Fruit fly (Drosophila melanogaster) whole organism, embryonic: ENCODE results near the gene CG46467.

Experiments used
- Atf-2 ChIP-seq: fragments of 200-800 bp; sonication (Bioruptor generic); optimal IDR thresholded peaks from 2 replicates; lab custom pipeline; 2016; ENCODE audit warnings: missing biosample characterization, missing genetic modification characterization
- BEAF-32 ChIP-seq: fragments of 200-800 bp; sonication (Bioruptor generic); optimal IDR thresholded peaks from 3 replicates; lab custom pipeline; 2017; ENCODE audit warnings: missing biosample characterization, missing genetic modification characterization, mild to moderate bottlenecking, moderate library complexity, missing genetic modification reagents
- C15 ChIP-seq: fragments of 200-800 bp; sonication (Bioruptor generic); IDR thresholded peaks from 3 replicates; pipeline ENCODE4 v1.3.6; 2022; ENCODE audit warnings: missing biosample characterization, missing genetic modification characterization
- CG10321 ChIP-seq: fragments of 200-800 bp; sonication (Bioruptor generic); IDR thresholded peaks from 2 replicates; pipeline ENCODE4 v1.3.6; 2022; ENCODE audit warnings: missing biosample characterization, missing genetic modification characterization
- CG11695 ChIP-seq: fragments of 200-800 bp; sonication (Bioruptor generic); IDR thresholded peaks from 3 replicates; pipeline ENCODE4 v1.3.6; 2022; ENCODE audit warnings: missing biosample characterization, missing genetic modification characterization
- CG1233 ChIP-seq: fragments of 200-800 bp; sonication (Bioruptor generic); optimal IDR thresholded peaks from 4 replicates; lab custom pipeline; 2018; ENCODE audit warnings: missing biosample characterization, mild to moderate bottlenecking, missing genetic modification characterization
- CG13123 ChIP-seq: fragments of 200-800 bp; sonication (Bioruptor generic); optimal IDR thresholded peaks from 2 replicates; lab custom pipeline; 2016; ENCODE audit warnings: missing biosample characterization, missing genetic modification characterization
- CG14860 ChIP-seq: fragments of 200-800 bp; sonication (Bioruptor generic); IDR thresholded peaks from 3 replicates; pipeline ENCODE4 v1.3.6; 2022; ENCODE audit warnings: missing biosample characterization, missing genetic modification characterization; ENCODE audit not compliant: partially characterized antibody
- CG15269 ChIP-seq: fragments of 200-800 bp; sonication (Bioruptor generic); optimal IDR thresholded peaks from 2 replicates; lab custom pipeline; 2018; ENCODE audit warnings: missing biosample characterization, mild to moderate bottlenecking, missing genetic modification characterization, moderate library complexity
- CG1602 ChIP-seq: fragments of 200-800 bp; sonication (Bioruptor generic); optimal IDR thresholded peaks from 3 replicates; lab custom pipeline; 2016; ENCODE audit warnings: missing biosample characterization, missing genetic modification characterization
- CG16815 ChIP-seq: fragments of 200-800 bp; sonication (Bioruptor generic); optimal IDR thresholded peaks from 3 replicates; lab custom pipeline; 2017; ENCODE audit warnings: missing biosample characterization, mild to moderate bottlenecking, missing genetic modification characterization
- CG17912 ChIP-seq: fragments of 200-800 bp; sonication (Bioruptor generic); optimal IDR thresholded peaks from 2 replicates; lab custom pipeline; 2018; ENCODE audit warnings: missing biosample characterization, mild to moderate bottlenecking, missing genetic modification characterization
- CG31365 ChIP-seq: fragments of 200-800 bp; sonication (Bioruptor generic); optimal IDR thresholded peaks from 2 replicates; lab custom pipeline; 2018; ENCODE audit warnings: missing biosample characterization, mild to moderate bottlenecking, missing genetic modification characterization
- CG3163 ChIP-seq: fragments of 200-800 bp; sonication (Bioruptor generic); optimal IDR thresholded peaks from 3 replicates; lab custom pipeline; 2016; ENCODE audit warnings: missing biosample characterization, missing genetic modification characterization
- CG3281 ChIP-seq: fragments of 200-800 bp; sonication (Bioruptor generic); optimal IDR thresholded peaks from 3 replicates; lab custom pipeline; 2017; ENCODE audit warnings: missing biosample characterization, mild to moderate bottlenecking, missing genetic modification characterization
- CG3838 ChIP-seq: fragments of 200-800 bp; sonication (Bioruptor generic); optimal IDR thresholded peaks from 3 replicates; lab custom pipeline; 2016; ENCODE audit warnings: missing biosample characterization, missing genetic modification characterization
- CG4328 ChIP-seq: fragments of 200-800 bp; sonication (Bioruptor generic); optimal IDR thresholded peaks from 3 replicates; lab custom pipeline; 2017; ENCODE audit warnings: missing biosample characterization, missing genetic modification reagents, missing genetic modification characterization
- CG43689 ChIP-seq: fragments of 200-800 bp; sonication (Bioruptor generic); IDR thresholded peaks from 2 replicates; pipeline ENCODE4 v1.3.6; 2022; ENCODE audit warnings: missing biosample characterization, missing genetic modification characterization
- CG7271 ChIP-seq: fragments of 200-800 bp; sonication (Bioruptor generic); optimal IDR thresholded peaks from 2 replicates; lab custom pipeline; 2018; ENCODE audit warnings: missing biosample characterization, mild to moderate bottlenecking, missing genetic modification characterization, moderate library complexity
- CG8359 ChIP-seq: fragments of 200-800 bp; sonication (Bioruptor generic); optimal IDR thresholded peaks from 2 replicates; lab custom pipeline; 2017; ENCODE audit warnings: missing biosample characterization, mild to moderate bottlenecking, missing genetic modification characterization, borderline replicate concordance
- CG9727 ChIP-seq: fragments of 200-800 bp; sonication (Bioruptor generic); optimal IDR thresholded peaks from 3 replicates; lab custom pipeline; 2017; ENCODE audit warnings: missing biosample characterization, mild to moderate bottlenecking, missing genetic modification characterization
- CG9797 ChIP-seq: fragments of 200-800 bp; sonication (Bioruptor generic); optimal IDR thresholded peaks from 3 replicates; lab custom pipeline; 2018; ENCODE audit warnings: missing biosample characterization, mild to moderate bottlenecking, missing genetic modification characterization
- CG9817 ChIP-seq: fragments of 200-800 bp; sonication (Bioruptor generic); optimal IDR thresholded peaks from 2 replicates; lab custom pipeline; 2018; ENCODE audit warnings: missing biosample characterization, mild to moderate bottlenecking, missing genetic modification characterization, moderate library complexity
- HLH4C ChIP-seq: fragments of 200-800 bp; sonication (Bioruptor generic); IDR thresholded peaks from 3 replicates; pipeline ENCODE4 v1.3.6; 2022; ENCODE audit warnings: missing biosample characterization, missing genetic modification characterization; ENCODE audit not compliant: partially characterized antibody
- Hr51 ChIP-seq, 2 experiments: fragments of 200-800 bp; sonication (Bioruptor generic); optimal IDR thresholded peaks; 2 replicates in 1 of 2; 3 replicates in 1 of 2; lab custom pipeline; 2016 to 2018; ENCODE audit warnings: missing biosample characterization in 2 of 2, missing genetic modification characterization in 2 of 2, mild to moderate bottlenecking in 1 of 2, moderate library complexity in 1 of 2
- Kr ChIP-seq: fragments of 200-800 bp; sonication (Bioruptor generic); optimal IDR thresholded peaks from 2 replicates; lab custom pipeline; 2017; ENCODE audit warnings: missing biosample characterization, mild to moderate bottlenecking, missing genetic modification characterization
- Mrtf ChIP-seq: fragments of 200-800 bp; sonication (Bioruptor generic); IDR thresholded peaks from 3 replicates; pipeline ENCODE4 v1.3.6; 2022; ENCODE audit warnings: missing biosample characterization, missing genetic modification characterization
- Myb ChIP-seq: fragments of 200-800 bp; sonication (Bioruptor generic); optimal IDR thresholded peaks from 2 replicates; lab custom pipeline; 2016; ENCODE audit warnings: missing biosample characterization, missing genetic modification characterization
- Nf-YB ChIP-seq: fragments of 200-800 bp; sonication (Bioruptor generic); optimal IDR thresholded peaks from 3 replicates; lab custom pipeline; 2019; ENCODE audit warnings: missing biosample characterization, mild to moderate bottlenecking, missing genetic modification characterization, moderate library complexity
- Oli ChIP-seq: fragments of 200-800 bp; sonication (Bioruptor generic); optimal IDR thresholded peaks from 2 replicates; lab custom pipeline; 2018; ENCODE audit warnings: missing biosample characterization, mild to moderate bottlenecking, missing genetic modification characterization, moderate library complexity
- Ravus ChIP-seq: fragments of 200-800 bp; sonication (Bioruptor generic); IDR thresholded peaks from 2 replicates; pipeline ENCODE4 v1.3.6; 2022; ENCODE audit warnings: missing biosample characterization, missing genetic modification characterization
- Scr ChIP-seq: fragments of 200-800 bp; sonication (Bioruptor generic); IDR thresholded peaks from 2 replicates; pipeline ENCODE4 v1.3.6; 2022; ENCODE audit warnings: missing biosample characterization, missing genetic modification characterization; ENCODE audit not compliant: partially characterized antibody
- Ssrp ChIP-seq: fragments of 200-800 bp; sonication (Bioruptor generic); optimal IDR thresholded peaks from 2 replicates; lab custom pipeline; 2018; ENCODE audit warnings: missing biosample characterization, mild to moderate bottlenecking, missing genetic modification characterization, moderate library complexity
- Stat92E ChIP-seq, 3 experiments: fragments of >200 bp in 2 of 3; fragments of 200-800 bp in 1 of 3; sonication (Bioruptor generic) in 1 of 3; optimal IDR thresholded peaks; 2 replicates each; lab custom pipeline; 2017 to 2019; ENCODE audit warnings: missing biosample characterization in 3 of 3, missing genetic modification characterization in 3 of 3, mild to moderate bottlenecking in 1 of 3, moderate library complexity in 1 of 3
- Xrp1 ChIP-seq: fragments of 200-800 bp; sonication (Bioruptor generic); IDR thresholded peaks from 2 replicates; pipeline ENCODE4 v1.3.6; 2022; ENCODE audit warnings: missing biosample characterization, missing genetic modification characterization
- al ChIP-seq: fragments of 200-800 bp; sonication (Bioruptor generic); IDR thresholded peaks from 2 replicates; pipeline ENCODE4 v1.3.6; 2022; ENCODE audit warnings: missing biosample characterization, missing genetic modification characterization
- amos ChIP-seq: fragments of 200-800 bp; sonication (Bioruptor generic); IDR thresholded peaks from 2 replicates; pipeline ENCODE4 v1.3.6; 2022; ENCODE audit warnings: missing biosample characterization, missing genetic modification characterization; ENCODE audit not compliant: partially characterized antibody
- crol ChIP-seq: fragments of 200-800 bp; sonication (Bioruptor generic); IDR thresholded peaks from 2 replicates; pipeline ENCODE4 v1.3.6; 2022; ENCODE audit warnings: missing biosample characterization, missing genetic modification characterization
- dysf ChIP-seq: fragments of 200-800 bp; sonication (Bioruptor generic); IDR thresholded peaks from 3 replicates; pipeline ENCODE4 v1.3.6; 2022; ENCODE audit warnings: missing biosample characterization, missing genetic modification characterization
- ems ChIP-seq: fragments of 200-800 bp; sonication (Bioruptor generic); optimal IDR thresholded peaks from 3 replicates; lab custom pipeline; 2016; ENCODE audit warnings: missing biosample characterization, missing genetic modification characterization
- fd64A ChIP-seq: fragments of 200-800 bp; sonication (Bioruptor generic); optimal IDR thresholded peaks from 3 replicates; lab custom pipeline; 2018; ENCODE audit warnings: missing biosample characterization, mild to moderate bottlenecking, missing genetic modification characterization
- ftz-f1 ChIP-seq: fragments of 200-800 bp; sonication (Bioruptor generic); optimal IDR thresholded peaks from 2 replicates; lab custom pipeline; 2016; ENCODE audit warnings: missing biosample characterization, missing genetic modification characterization
- her ChIP-seq: fragments of 200-800 bp; sonication (Bioruptor generic); optimal IDR thresholded peaks from 2 replicates; lab custom pipeline; 2016; ENCODE audit warnings: missing biosample characterization, missing genetic modification characterization
- jing ChIP-seq: fragments of 200-800 bp; sonication (Bioruptor generic); optimal IDR thresholded peaks from 2 replicates; lab custom pipeline; 2018; ENCODE audit warnings: missing biosample characterization, mild to moderate bottlenecking, missing genetic modification characterization
- pzg ChIP-seq: fragments of 200-800 bp; sonication (Bioruptor generic); optimal IDR thresholded peaks from 3 replicates; lab custom pipeline; 2018; ENCODE audit warnings: missing biosample characterization, mild to moderate bottlenecking, missing genetic modification characterization, moderate library complexity
- rib ChIP-seq: fragments of 200-800 bp; sonication (Bioruptor generic); IDR thresholded peaks from 2 replicates; pipeline ENCODE4 v1.3.6; 2022; ENCODE audit warnings: missing biosample characterization, missing genetic modification characterization
- sc ChIP-seq, 3 experiments: fragments of >200 bp in 2 of 3; fragments of 200-800 bp in 1 of 3; sonication (Bioruptor generic) in 1 of 3; optimal IDR thresholded peaks; 2 replicates in 2 of 3; 3 replicates in 1 of 3; lab custom pipeline; 2017; ENCODE audit warnings: mild to moderate bottlenecking in 1 of 3, missing biosample characterization in 1 of 3, missing genetic modification characterization in 1 of 3, missing genetic modification reagents in 1 of 3
- tio ChIP-seq: fragments of 200-800 bp; sonication (Bioruptor generic); optimal IDR thresholded peaks from 2 replicates; lab custom pipeline; 2017; ENCODE audit warnings: missing biosample characterization, missing genetic modification characterization, inconsistent platforms
- yki ChIP-seq: fragments of >200 bp; optimal IDR thresholded peaks from 3 replicates; lab custom pipeline; 2018
- zen2 ChIP-seq: fragments of 200-800 bp; sonication (Bioruptor generic); IDR thresholded peaks from 3 replicates; pipeline ENCODE4 v1.3.6; 2022; ENCODE audit warnings: missing biosample characterization, missing genetic modification characterization; ENCODE audit not compliant: partially characterized antibody

The CG46467 gene

DNA sequence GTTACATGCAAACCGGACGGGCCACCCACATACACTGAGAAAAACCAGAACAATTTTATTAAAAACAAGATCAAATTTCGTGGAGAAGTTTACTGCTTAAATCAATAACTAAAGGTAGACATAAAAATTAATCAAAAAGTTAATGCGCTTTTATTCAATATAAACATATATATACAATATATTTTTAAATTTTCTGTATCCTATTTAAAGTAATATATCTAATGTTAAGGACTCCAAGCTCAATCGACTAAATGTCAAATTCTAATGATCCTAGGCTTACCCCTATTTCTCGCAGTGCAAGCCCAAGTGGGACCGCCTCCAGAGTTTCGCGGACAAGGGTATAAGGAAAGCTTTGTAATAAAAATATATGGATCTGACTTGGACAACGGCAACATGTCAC is 16.7 kb upstream of the CG46467 start (continued):
- TF ChIP-seq Ravus (GFP tag; lab: Robert Waterston, UW), result no peak
- TF ChIP-seq Oli (tag; lab: Kevin White, UChicago), result peak; percentile 17
- TF ChIP-seq ftz-f1 (GFP tag; lab: Kevin White, UChicago), result no peak
- no peak for TF ChIP-seq sc (optimal IDR thresholded peaks at IDR 0.05; lab: Kevin White, UChicago)
- TF ChIP-seq sc (GFP tag; optimal IDR thresholded peaks at IDR 0.05; lab: Kevin White, UChicago), result no peak
- TF ChIP-seq Xrp1 (GFP tag; lab: Robert Waterston, UW), result no peak
- peak; percentile 27 for TF ChIP-seq CG3281 (GFP tag; lab: Kevin White, UChicago)
- no peak for TF ChIP-seq CG1233 (GFP tag; lab: Kevin White, UChicago)
- TF ChIP-seq CG8359 (GFP tag; lab: Kevin White, UChicago), result no peak
- no peak for TF ChIP-seq CG16815 (GFP tag; lab: Kevin White, UChicago)
- no peak for TF ChIP-seq CG13123 (GFP tag; lab: Kevin White, UChicago)
- no peak for TF ChIP-seq CG7271 (tag; lab: Kevin White, UChicago)
- TF ChIP-seq C15 (GFP tag; lab: Robert Waterston, UW), result no peak
- peak in 1 of 2 experiments; percentile 53 for TF ChIP-seq Hr51 (GFP tag; optimal IDR thresholded peaks at IDR 0.05; lab: Kevin White, UChicago)
- no peak for TF ChIP-seq CG17912 (GFP tag; lab: Kevin White, UChicago)
- TF ChIP-seq CG4328 (GFP tag; lab: Kevin White, UChicago), result no peak
- TF ChIP-seq tio (GFP tag; lab: Kevin White, UChicago), result no peak
- TF ChIP-seq Myb (GFP tag; lab: Kevin White, UChicago), result no peak
- no peak for TF ChIP-seq CG9797
- no peak for TF ChIP-seq CG3838 (GFP tag; lab: Kevin White, UChicago)
- TF ChIP-seq Nf-YB (GFP tag; lab: Kevin White, UChicago), result no peak
- TF ChIP-seq Mrtf (GFP tag; lab: Robert Waterston, UW), result no peak
- TF ChIP-seq fd64A (GFP tag; lab: Kevin White, UChicago), result no peak
- TF ChIP-seq CG9817 (tag; lab: Kevin White, UChicago), result peak; percentile 0
- TF ChIP-seq jing (GFP tag; lab: Kevin White, UChicago), result no peak
- no peak for TF ChIP-seq Scr (GFP tag; lab: Robert Waterston, UW)
- peak; percentile 21 for TF ChIP-seq CG9727 (GFP tag; lab: Kevin White, UChicago)
- TF ChIP-seq ems, result no peak
- no peak for TF ChIP-seq amos (GFP tag; lab: Robert Waterston, UW)
- TF ChIP-seq CG15269 (tag; lab: Kevin White, UChicago), result peak; percentile 33
- peak; percentile 61; the same call in 2 of the 3 replicates for TF ChIP-seq CG11695 (GFP tag; lab: Robert Waterston, UW)
- TF ChIP-seq yki (lab: Kevin White, UChicago), result no peak
- TF ChIP-seq CG10321 (GFP tag; lab: Robert Waterston, UW), result no peak
- TF ChIP-seq rib (GFP tag; lab: Robert Waterston, UW), result no peak
- peak; percentile 49; the same call in 2 of the 3 replicates for TF ChIP-seq dysf (GFP tag; lab: Robert Waterston, UW)
- no peak for TF ChIP-seq al (GFP tag; lab: Robert Waterston, UW)
- TF ChIP-seq CG1602 (GFP tag; lab: Kevin White, UChicago), result no peak
- no peak for TF ChIP-seq CG3163 (GFP tag; lab: Kevin White, UChicago)
- TF ChIP-seq Stat92E (GFP tag; optimal IDR thresholded peaks at IDR 0.05; lab: Kevin White, UChicago), result no peak
- no peak for TF ChIP-seq pzg
- TF ChIP-seq CG31365 (tag; lab: Kevin White, UChicago), result no peak
- no peak for TF ChIP-seq Kr (GFP tag; lab: Kevin White, UChicago)
- no peak for TF ChIP-seq Atf-2 (GFP tag; lab: Kevin White, UChicago)
- TF ChIP-seq her (GFP tag; lab: Kevin White, UChicago), result no peak
- no peak for TF ChIP-seq zen2 (GFP tag; lab: Robert Waterston, UW)
- TF ChIP-seq crol, result no peak
- no peak for TF ChIP-seq HLH4C (GFP tag; lab: Robert Waterston, UW)
- TF ChIP-seq BEAF-32 (GFP tag; lab: Kevin White, UChicago), result no peak
- no peak for TF ChIP-seq CG14860
- TF ChIP-seq Ssrp (tag; lab: Kevin White, UChicago), result no peak
- TF ChIP-seq CG43689 (GFP tag; lab: Robert Waterston, UW), result no peak
